Worm (Caenorhabditis elegans) whole organism, young adult: ENCODE data around the gene valv-1.
A peak's percentile ranks its signal among the peaks of the same experiment; 100 is the strongest.

Experiments used
- B0019.2 ChIP-seq: fragments of 200-800 bp; sonication (Bioruptor generic); conservative IDR thresholded peaks from 2 replicates; pipeline ENCODE4 v1.3.6; 2022; ENCODE audit warnings: missing genetic modification reagents, missing genetic modification characterization, missing compliant biosample characterization
- B0261.1 ChIP-seq: sonication (generic microtip); optimal IDR thresholded peaks from 2 replicates; lab custom pipeline; 2016; ENCODE audit warnings: mild to moderate bottlenecking, missing genetic modification characterization, moderate library complexity, missing compliant biosample characterization
- C17E4.6 ChIP-seq: fragments of 200-800 bp; sonication (Bioruptor generic); IDR thresholded peaks from 2 replicates; pipeline ENCODE4 v1.3.6; 2022; ENCODE audit warnings: missing genetic modification reagents, missing genetic modification characterization, missing compliant biosample characterization
- F22D6.2 ChIP-seq: sonication (generic microtip); optimal IDR thresholded peaks from 2 replicates; lab custom pipeline; 2016; ENCODE audit warnings: mild to moderate bottlenecking, missing genetic modification characterization, missing compliant biosample characterization
- F23B12.7 ChIP-seq: sonication (generic microtip); optimal IDR thresholded peaks from 2 replicates; lab custom pipeline; 2017; ENCODE audit warnings: missing genetic modification characterization, mild to moderate bottlenecking, missing compliant biosample characterization, antibody characterized with exemption, moderate library complexity; ENCODE audit not compliant: insufficient read depth
- F33H1.4 ChIP-seq: fragments of 200-800 bp; sonication (Bioruptor generic); IDR thresholded peaks from 2 replicates; pipeline ENCODE4 v1.3.6; 2022; ENCODE audit warnings: missing genetic modification reagents, missing genetic modification characterization, missing compliant biosample characterization
- F39B2.1 ChIP-seq: fragments of 200-800 bp; sonication (Bioruptor generic); IDR thresholded peaks from 2 replicates; pipeline ENCODE4 v1.3.6; 2022; ENCODE audit warnings: missing genetic modification reagents, missing genetic modification characterization, missing compliant biosample characterization
- F55B11.4 ChIP-seq: sonication (generic microtip); optimal IDR thresholded peaks from 2 replicates; lab custom pipeline; 2016; ENCODE audit warnings: missing compliant biosample characterization, missing genetic modification characterization, borderline replicate concordance; ENCODE audit not compliant: insufficient read depth
- Y95B8A.8 ChIP-seq: fragments of 200-800 bp; sonication (Bioruptor generic); IDR thresholded peaks from 2 replicates; pipeline ENCODE4 v1.3.6; 2022; ENCODE audit warnings: missing genetic modification reagents, missing genetic modification characterization, missing compliant biosample characterization
- ZK185.1 ChIP-seq: sonication (generic microtip); optimal IDR thresholded peaks from 2 replicates; lab custom pipeline; 2016; ENCODE audit warnings: mild to moderate bottlenecking, missing genetic modification characterization, missing compliant biosample characterization; ENCODE audit not compliant: poor library complexity, severe bottlenecking
- akir-1 ChIP-seq: fragments of 200-800 bp; sonication (Bioruptor generic); optimal IDR thresholded peaks from 2 replicates; lab custom pipeline; 2018; ENCODE audit warnings: mild to moderate bottlenecking, missing genetic modification characterization, moderate library complexity, missing compliant biosample characterization
- aptf-2 ChIP-seq: fragments of 200-800 bp; sonication (Bioruptor generic); conservative IDR thresholded peaks from 2 replicates; pipeline ENCODE4 v1.3.6; 2022; ENCODE audit warnings: missing genetic modification reagents, missing genetic modification characterization, missing compliant biosample characterization
- aptf-3 ChIP-seq: fragments of 200-800 bp; sonication (Bioruptor generic); IDR thresholded peaks from 2 replicates; pipeline ENCODE4 v1.3.6; 2022; ENCODE audit warnings: missing genetic modification characterization, missing compliant biosample characterization
- athp-1 ChIP-seq: sonication (generic microtip); optimal IDR thresholded peaks from 2 replicates; lab custom pipeline; 2017; ENCODE audit warnings: mild to moderate bottlenecking, missing genetic modification characterization, missing compliant biosample characterization
- attf-6 ChIP-seq: fragments of 200-800 bp; sonication (Bioruptor generic); IDR thresholded peaks from 2 replicates; pipeline ENCODE4 v1.3.6; 2022; ENCODE audit warnings: missing genetic modification reagents, missing genetic modification characterization, missing compliant biosample characterization
- ceh-100 ChIP-seq: fragments of 200-800 bp; sonication (Bioruptor generic); IDR thresholded peaks from 2 replicates; pipeline ENCODE4 v1.3.6; 2022; ENCODE audit warnings: missing genetic modification reagents, missing genetic modification characterization, missing compliant biosample characterization
- ceh-40 ChIP-seq: fragments of 200-800 bp; sonication (Bioruptor generic); IDR thresholded peaks from 2 replicates; pipeline ENCODE4 v1.3.6; 2022; ENCODE audit warnings: missing genetic modification characterization, missing compliant biosample characterization
- ceh-58 ChIP-seq: fragments of 200-800 bp; sonication (Bioruptor generic); IDR thresholded peaks from 2 replicates; pipeline ENCODE4 v1.3.6; 2022; ENCODE audit warnings: missing genetic modification characterization, missing compliant biosample characterization
- ceh-79 ChIP-seq: sonication (generic microtip); optimal IDR thresholded peaks from 2 replicates; lab custom pipeline; 2017; ENCODE audit warnings: mild to moderate bottlenecking, missing genetic modification characterization, missing compliant biosample characterization
- ceh-91 ChIP-seq: fragments of 200-800 bp; sonication (Bioruptor generic); IDR thresholded peaks from 2 replicates; pipeline ENCODE4 v1.3.6; 2022; ENCODE audit warnings: missing genetic modification reagents, missing genetic modification characterization, missing compliant biosample characterization
- ets-4 ChIP-seq: fragments of 200-800 bp; sonication (Bioruptor generic); optimal IDR thresholded peaks from 2 replicates; lab custom pipeline; 2018; ENCODE audit warnings: mild to moderate bottlenecking, missing genetic modification characterization, missing compliant biosample characterization
- hlh-12 ChIP-seq: sonication (generic microtip); optimal IDR thresholded peaks from 2 replicates; lab custom pipeline; 2016; ENCODE audit warnings: missing genetic modification characterization, missing compliant biosample characterization
- hlh-26 ChIP-seq: fragments of 200-800 bp; sonication (Bioruptor generic); conservative IDR thresholded peaks from 2 replicates; pipeline ENCODE4 v1.3.6; 2022; ENCODE audit warnings: missing genetic modification reagents, missing genetic modification characterization, missing compliant biosample characterization
- hrde-1 ChIP-seq: sonication (generic microtip); optimal IDR thresholded peaks from 2 replicates; lab custom pipeline; 2016; ENCODE audit warnings: missing genetic modification characterization, mild to moderate bottlenecking, missing compliant biosample characterization, moderate library complexity, missing genotype, missing genetic modification reagents, borderline replicate concordance
- hsf-1 ChIP-seq: fragments of 200-800 bp; sonication (Bioruptor generic); IDR thresholded peaks from 2 replicates; pipeline ENCODE4 v1.3.6; 2022; ENCODE audit warnings: missing genetic modification reagents, missing genetic modification characterization, missing compliant biosample characterization
- let-607 ChIP-seq, 2 experiments: fragments of 200-800 bp in 1 of 2; sonication (Bioruptor generic) in 1 of 2; sonication (generic microtip) in 1 of 2; optimal IDR thresholded peaks; 2 replicates each; lab custom pipeline; 2016 to 2018; ENCODE audit warnings: mild to moderate bottlenecking in 2 of 2, missing compliant biosample characterization in 2 of 2, missing genetic modification characterization in 2 of 2, moderate library complexity in 2 of 2, missing genotype in 1 of 2
- lin-26 ChIP-seq: fragments of 200-800 bp; sonication (Bioruptor generic); IDR thresholded peaks from 2 replicates; pipeline ENCODE4 v1.3.6; 2022; ENCODE audit warnings: missing genetic modification reagents, missing genetic modification characterization, missing compliant biosample characterization
- lin-35 ChIP-seq, 3 experiments: fragments of 150-350 bp in 2 of 3; sonication (generic microtip) in 1 of 3; optimal IDR thresholded peaks; 2 replicates each; lab custom pipeline; 2014 to 2018; ENCODE audit warnings: missing biosample characterization in 3 of 3, missing genetic modification characterization in 3 of 3, missing genetic modification reagents in 3 of 3
- lin-54 ChIP-seq: fragments of 200-800 bp; sonication (Bioruptor generic); optimal IDR thresholded peaks from 2 replicates; lab custom pipeline; 2018; ENCODE audit warnings: mild to moderate bottlenecking, missing genetic modification characterization, missing compliant biosample characterization
- lsy-27 ChIP-seq: sonication (generic microtip); optimal IDR thresholded peaks from 2 replicates; lab custom pipeline; 2017; ENCODE audit warnings: missing genetic modification characterization, mild to moderate bottlenecking, missing compliant biosample characterization, antibody characterized with exemption, missing genotype, borderline replicate concordance; ENCODE audit not compliant: insufficient read depth
- madf-10 ChIP-seq: sonication (generic microtip); optimal IDR thresholded peaks from 2 replicates; lab custom pipeline; 2016; ENCODE audit warnings: mild to moderate bottlenecking, missing genetic modification characterization, missing compliant biosample characterization
- madf-3 ChIP-seq: fragments of 200-800 bp; sonication (Bioruptor generic); IDR thresholded peaks from 2 replicates; pipeline ENCODE4 v1.3.6; 2022; ENCODE audit warnings: missing genetic modification reagents, missing genetic modification characterization, missing compliant biosample characterization
- nfya-1 ChIP-seq: sonication (generic microtip); optimal IDR thresholded peaks from 2 replicates; lab custom pipeline; 2017; ENCODE audit warnings: antibody characterized with exemption, missing compliant biosample characterization, missing genetic modification characterization, borderline replicate concordance; ENCODE audit not compliant: insufficient read depth
- nhr-80 ChIP-seq: sonication (generic microtip); optimal IDR thresholded peaks from 2 replicates; lab custom pipeline; 2016; ENCODE audit warnings: missing genetic modification characterization, missing compliant biosample characterization
- nhr-90 ChIP-seq: sonication (generic microtip); optimal IDR thresholded peaks from 2 replicates; lab custom pipeline; 2016; ENCODE audit warnings: missing genotype, mild to moderate bottlenecking, missing genetic modification characterization, missing compliant biosample characterization
- repo-1 ChIP-seq: sonication (generic microtip); optimal IDR thresholded peaks from 2 replicates; lab custom pipeline; 2017; ENCODE audit warnings: mild to moderate bottlenecking, missing genetic modification characterization, missing compliant biosample characterization
- rpc-1 ChIP-seq, 2 experiments: fragments of 150-350 bp in 1 of 2; sonication (generic microtip) in 1 of 2; optimal IDR thresholded peaks; 2 replicates each; lab custom pipeline; 2014 to 2018; ENCODE audit warnings: missing biosample characterization in 1 of 2, missing genetic modification characterization in 1 of 2, missing genetic modification reagents in 1 of 2, missing genotype in 1 of 2
- snpc-3.4 ChIP-seq: sonication (generic microtip); optimal IDR thresholded peaks from 2 replicates; lab custom pipeline; 2017; ENCODE audit warnings: missing genetic modification characterization, mild to moderate bottlenecking, missing compliant biosample characterization, antibody characterized with exemption, moderate library complexity, missing genotype, missing genetic modification reagents
- tbp1 ChIP-seq: fragments of 200-800 bp; sonication (Bioruptor generic); optimal IDR thresholded peaks from 2 replicates; lab custom pipeline; 2018; ENCODE audit warnings: mild to moderate bottlenecking, missing genetic modification characterization, missing compliant biosample characterization
- tbx-9 ChIP-seq: sonication (generic microtip); optimal IDR thresholded peaks from 2 replicates; lab custom pipeline; 2016; ENCODE audit warnings: borderline replicate concordance, missing genetic modification characterization, inconsistent platforms, missing compliant biosample characterization
- tlf-1 ChIP-seq: fragments of 200-800 bp; sonication (Bioruptor generic); optimal IDR thresholded peaks from 2 replicates; lab custom pipeline; 2018; ENCODE audit warnings: mild to moderate bottlenecking, missing genetic modification characterization, missing compliant biosample characterization
- unc-62 ChIP-seq: fragments of 150-350 bp; optimal IDR thresholded peaks from 2 replicates; lab custom pipeline; 2014; ENCODE audit warnings: missing biosample characterization, missing genetic modification reagents, missing genetic modification characterization
- xnd-1 ChIP-seq: sonication (generic microtip); optimal IDR thresholded peaks from 2 replicates; lab custom pipeline; 2016; ENCODE audit warnings: missing genotype, missing genetic modification reagents, missing genetic modification characterization, missing compliant biosample characterization
- zfh-2 ChIP-seq: fragments of 200-800 bp; sonication (Bioruptor generic); conservative IDR thresholded peaks from 2 replicates; pipeline ENCODE4 v1.3.6; 2022; ENCODE audit warnings: missing genetic modification reagents, missing genetic modification characterization, missing compliant biosample characterization
- ztf-18 ChIP-seq: sonication (generic microtip); optimal IDR thresholded peaks from 2 replicates; lab custom pipeline; 2016; ENCODE audit warnings: missing genotype, mild to moderate bottlenecking, missing genetic modification characterization, missing compliant biosample characterization
- ztf-3 ChIP-seq: fragments of 200-800 bp; sonication (Bioruptor generic); optimal IDR thresholded peaks from 2 replicates; lab custom pipeline; 2018; ENCODE audit warnings: mild to moderate bottlenecking, missing genetic modification characterization, missing compliant biosample characterization

The valv-1 gene

DNA sequence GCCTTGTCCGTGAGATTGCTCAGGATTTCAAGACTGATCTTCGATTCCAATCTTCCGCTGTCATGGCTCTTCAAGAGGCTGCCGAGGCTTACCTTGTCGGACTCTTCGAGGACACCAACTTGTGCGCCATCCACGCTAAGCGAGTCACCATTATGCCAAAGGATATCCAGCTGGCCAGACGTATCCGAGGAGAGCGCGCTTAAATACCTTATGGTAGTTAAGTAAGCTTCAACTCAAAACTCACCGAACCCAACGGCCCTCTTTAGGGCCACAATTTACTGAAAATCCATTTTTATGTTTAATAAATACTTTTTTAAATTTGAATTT is 43.3 kb upstream of the valv-1 start (continued):
- no peak for TF ChIP-seq lsy-27 (tag; lab: Kevin White, UChicago)
- TF ChIP-seq tbp1 (GFP tag; lab: Kevin White, UChicago), result peak; percentile 34
- no peak; the same call in 1 of the 2 replicates for TF ChIP-seq aptf-3 (GFP tag; lab: Robert Waterston, UW)
- no peak for TF ChIP-seq F22D6.2
- TF ChIP-seq lin-26 (GFP tag; lab: Robert Waterston, UW), result peak; percentile 84
- TF ChIP-seq rpc-1 (optimal IDR thresholded peaks at IDR 0.05; lab: Kevin White, UChicago), result no peak
- TF ChIP-seq rpc-1 (tag; optimal IDR thresholded peaks at IDR 0.05; lab: Kevin White, UChicago), result no peak
- peak; percentile 63 for TF ChIP-seq attf-6 (GFP tag; lab: Robert Waterston, UW)
- TF ChIP-seq ceh-100 (GFP tag; lab: Robert Waterston, UW), result no peak; the same call in 1 of the 2 replicates
- no peak for TF ChIP-seq ceh-40 (GFP tag; lab: Robert Waterston, UW)
- no peak for TF ChIP-seq madf-10 (tag; lab: Kevin White, UChicago)
- TF ChIP-seq ceh-91 (GFP tag; lab: Robert Waterston, UW), result no peak
- no peak for TF ChIP-seq hlh-12
- TF ChIP-seq let-607 (tag; optimal IDR thresholded peaks at IDR 0.05; lab: Kevin White, UChicago), result no peak
- TF ChIP-seq lin-35 (GFP tag; optimal IDR thresholded peaks at IDR 0.05; lab: Kevin White, UChicago), result no peak
- no peak for TF ChIP-seq B0019.2 (GFP tag; lab: Robert Waterston, UW)
- peak; percentile 51 for TF ChIP-seq C17E4.6
- TF ChIP-seq F23B12.7 (tag; lab: Kevin White, UChicago), result no peak
- no peak for TF ChIP-seq tbx-9 (tag; lab: Kevin White, UChicago)
- TF ChIP-seq nhr-80 (tag; lab: Kevin White, UChicago), result no peak
- TF ChIP-seq ztf-3, result no peak
- TF ChIP-seq lin-54 (GFP tag; lab: Kevin White, UChicago), result peak; percentile 35
- TF ChIP-seq repo-1 (tag; lab: Kevin White, UChicago), result no peak
- no peak for TF ChIP-seq akir-1 (GFP tag; lab: Kevin White, UChicago)
- peak; percentile 91 for TF ChIP-seq hrde-1 (tag; lab: Kevin White, UChicago)
- peak; percentile 3 for TF ChIP-seq xnd-1 (tag; lab: Kevin White, UChicago)
- TF ChIP-seq F39B2.1, result peak; percentile 13; the same call in 1 of the 2 replicates
- TF ChIP-seq F55B11.4 (tag; lab: Kevin White, UChicago), result no peak
- TF ChIP-seq Y95B8A.8, result no peak
- TF ChIP-seq tlf-1 (GFP tag; lab: Kevin White, UChicago), result peak; percentile 51
- no peak for TF ChIP-seq ets-4 (GFP tag; lab: Kevin White, UChicago)
- no peak for TF ChIP-seq B0261.1
- no peak for TF ChIP-seq nfya-1 (tag; lab: Kevin White, UChicago)
- TF ChIP-seq ceh-58 (GFP tag; lab: Robert Waterston, UW), result no peak
- TF ChIP-seq madf-3 (GFP tag; lab: Robert Waterston, UW), result no peak
- TF ChIP-seq hlh-26 (GFP tag; lab: Robert Waterston, UW), result no peak
- no peak for TF ChIP-seq snpc-3.4 (tag; lab: Kevin White, UChicago)
- TF ChIP-seq hsf-1 (GFP tag; lab: Robert Waterston, UW), result 0 out of 2 replicates have a peak, but pooled peaks have one; percentile 50
- no peak for TF ChIP-seq ztf-18 (tag; lab: Kevin White, UChicago)
- no peak for TF ChIP-seq F33H1.4 (GFP tag; lab: Robert Waterston, UW)
- TF ChIP-seq ZK185.1, result no peak
- TF ChIP-seq athp-1 (tag; lab: Kevin White, UChicago), result peak; percentile 27
- no peak for TF ChIP-seq unc-62 (GFP tag; lab: Kevin White, UChicago)
- TF ChIP-seq aptf-2, result no peak
- TF ChIP-seq zfh-2 (GFP tag; lab: Robert Waterston, UW), result no peak
- no peak for TF ChIP-seq ceh-79 (tag; lab: Kevin White, UChicago)
- no peak for TF ChIP-seq nhr-90
- TF ChIP-seq, all 124 proteins: peak for 21
